Worm (Caenorhabditis elegans) whole organism, mixed stage, embryonic: Measurements from ENCODE around the gene pcn-1.

Experiments used
- elt-3 ChIP-seq: fragments of 150-350 bp; optimal IDR thresholded peaks from 2 replicates; lab custom pipeline; 2014; ENCODE audit warnings: missing biosample characterization, missing genetic modification characterization
- nhr-237 ChIP-seq: fragments of 150-350 bp; optimal IDR thresholded peaks from 2 replicates; lab custom pipeline; 2014; ENCODE audit warnings: missing biosample characterization, missing genetic modification characterization
- snpc-4 ChIP-seq: fragments of 150-350 bp; optimal IDR thresholded peaks from 2 replicates; lab custom pipeline; 2014; ENCODE audit warnings: missing biosample characterization, missing genetic modification characterization
- sptf-1 ChIP-seq: sonication (generic microtip); optimal IDR thresholded peaks from 2 replicates; lab custom pipeline; 2017; ENCODE audit warnings: mild to moderate bottlenecking, missing genetic modification characterization, moderate library complexity, missing compliant biosample characterization
- unc-62 ChIP-seq: fragments of 150-350 bp; optimal IDR thresholded peaks from 2 replicates; lab custom pipeline; 2014; ENCODE audit warnings: missing biosample characterization, missing genetic modification reagents, missing genetic modification characterization

DNA sequence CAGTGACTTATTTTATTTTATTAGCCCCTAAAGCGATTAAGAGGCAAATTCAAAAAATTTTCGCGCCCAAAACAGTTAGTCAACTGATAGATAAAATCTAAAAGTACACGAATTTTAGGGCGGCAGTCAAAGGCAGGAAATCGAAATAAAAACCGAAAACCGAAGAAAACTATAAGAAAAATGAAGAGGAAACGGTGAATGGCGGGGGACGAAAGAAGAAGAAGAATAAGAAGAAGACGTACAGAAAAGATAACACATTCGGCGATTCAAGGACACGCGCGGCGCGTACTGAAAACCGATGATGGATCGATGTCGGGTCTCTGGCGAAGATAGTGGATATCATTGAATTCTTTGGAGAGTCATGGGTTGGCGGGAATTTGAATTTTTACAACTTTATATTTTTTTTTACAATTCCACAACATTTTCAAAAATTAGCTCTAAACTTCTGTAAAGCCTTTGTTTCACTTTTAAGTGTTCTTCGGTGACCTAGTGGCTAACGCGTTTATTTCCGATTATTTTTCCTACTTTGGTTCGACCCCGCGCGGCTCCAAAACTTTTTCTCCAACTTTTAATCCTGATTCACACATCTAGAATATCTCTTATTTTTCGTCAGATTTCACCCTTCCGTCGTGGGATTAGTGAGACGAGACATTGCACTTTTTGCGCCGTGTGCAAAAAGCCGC is 18.2 kb downstream of the pcn-1 start:
- TF ChIP-seq nhr-237 (tag; lab: Kevin White, UChicago) (no peak), unc-62 (GFP tag; lab: Kevin White, UChicago) (no peak), snpc-4 (tag; lab: Kevin White, UChicago) (no peak), sptf-1 (tag; lab: Kevin White, UChicago) (no peak), elt-3 (no peak)
